Fruit fly (Drosophila melanogaster): ENCODE results near the gene CG11878.
A peak's percentile ranks its signal among the peaks of the same experiment; 100 is the strongest.

Gene CG11878

dm6 chr3R:25258628-25259240 lies 14.9 kb upstream of the CG11878 start, which contains the start of gene CG11857 (continued):
- TF ChIP-seq CG11560 (tag; IDR thresholded peaks at IDR 0.05) = peak; percentile 93
- TF ChIP-seq nerfin-1 (tag; optimal IDR thresholded peaks at IDR 0.05) = peak; percentile 95
- peak; percentile 100 for TF ChIP-seq CG16813 (GFP tag; IDR thresholded peaks at IDR 0.05; ENCODE audit: partially characterized antibody)
- peak; percentile 100 for TF ChIP-seq Xbp1 (GFP tag; optimal IDR thresholded peaks at IDR 0.05)
- peak; percentile 79 for TF ChIP-seq fd102C (GFP tag; optimal IDR thresholded peaks at IDR 0.05)
- TF ChIP-seq exex (tag; optimal IDR thresholded peaks at IDR 0.05) = peak; percentile 89
- peak; percentile 96 for TF ChIP-seq CG3281 (GFP tag; optimal IDR thresholded peaks at IDR 0.05)
- peak; percentile 97 for TF ChIP-seq PHDP (tag; optimal IDR thresholded peaks at IDR 0.05)
- TF ChIP-seq CG9932 (GFP tag; IDR thresholded peaks at IDR 0.05) = peak; percentile 100
- TF ChIP-seq HLHmδ (GFP tag; optimal IDR thresholded peaks at IDR 0.05) = peak; percentile 12
- peak; percentile 37 for TF ChIP-seq pfk (GFP tag; optimal IDR thresholded peaks at IDR 0.05)
- TF ChIP-seq CG2712 (tag; optimal IDR thresholded peaks at IDR 0.05) = peak; percentile 98
- TF ChIP-seq sim (GFP tag; IDR thresholded peaks at IDR 0.05) = peak; percentile 95
- peak; percentile 98 for TF ChIP-seq CG8290 (GFP tag; optimal IDR thresholded peaks at IDR 0.05)
- peak; percentile 90 to 97 for TF ChIP-seq CG8290 (tag; optimal IDR thresholded peaks at IDR 0.05)
- no peak for TF ChIP-seq br (optimal IDR thresholded peaks at IDR 0.05)
- peak; percentile 96 for TF ChIP-seq CG7556 (GFP tag; optimal IDR thresholded peaks at IDR 0.05)
- TF ChIP-seq CG12659 (GFP tag; optimal IDR thresholded peaks at IDR 0.05) = peak; percentile 99
- TF ChIP-seq Hey (tag; optimal IDR thresholded peaks at IDR 0.05) = peak; percentile 87
- TF ChIP-seq Dip2 (GFP tag; IDR thresholded peaks at IDR 0.05) = peak; percentile 80
- TF ChIP-seq CG14965 (GFP tag; optimal IDR thresholded peaks at IDR 0.05; ENCODE audit: borderline replicate concordance) = peak; percentile 55
- TF ChIP-seq nmo (GFP tag; optimal IDR thresholded peaks at IDR 0.05) = peak; percentile 99
- peak; percentile 100 for TF ChIP-seq Dll (GFP tag; IDR thresholded peaks at IDR 0.05; ENCODE audit: partially characterized antibody)
- TF ChIP-seq Opbp (GFP tag; IDR thresholded peaks at IDR 0.05; ENCODE audit: partially characterized antibody) = peak; percentile 99
- peak; percentile 80 for TF ChIP-seq Nf-YB (GFP tag; optimal IDR thresholded peaks at IDR 0.05)
- TF ChIP-seq CG11398 (GFP tag; optimal IDR thresholded peaks at IDR 0.05) = peak; percentile 94
- TF ChIP-seq ham (GFP tag; IDR thresholded peaks at IDR 0.05) = peak; percentile 96
- peak; percentile 97 for TF ChIP-seq CG1603 (tag; optimal IDR thresholded peaks at IDR 0.05)
- TF ChIP-seq Xrp1 (GFP tag; IDR thresholded peaks at IDR 0.05) = peak; percentile 99
- TF ChIP-seq zen (tag; optimal IDR thresholded peaks at IDR 0.05) = peak; percentile 99
- peak; percentile 76 for TF ChIP-seq CG7745 (tag; optimal IDR thresholded peaks at IDR 0.05)
- peak; percentile 98 for TF ChIP-seq cas (GFP tag; IDR thresholded peaks at IDR 0.05)
- peak; percentile 88 for TF ChIP-seq salm (tag; optimal IDR thresholded peaks at IDR 0.05)
- TF ChIP-seq odd (GFP tag; optimal IDR thresholded peaks at IDR 0.05) = peak; percentile 89
- TF ChIP-seq sqz (GFP tag; optimal IDR thresholded peaks at IDR 0.05) = no peak
- no peak for TF ChIP-seq CG8478 (optimal IDR thresholded peaks at IDR 0.05)
- TF ChIP-seq CG11723 (GFP tag; optimal IDR thresholded peaks at IDR 0.05) = peak; percentile 94
- peak; percentile 81 for TF ChIP-seq Dref (GFP tag; IDR thresholded peaks at IDR 0.05)
- TF ChIP-seq sisA (GFP tag; IDR thresholded peaks at IDR 0.05) = peak; percentile 99
- TF ChIP-seq toy (GFP tag; IDR thresholded peaks at IDR 0.05) = peak; percentile 97
- TF ChIP-seq Ravus (GFP tag; IDR thresholded peaks at IDR 0.05) = peak; percentile 95
- peak; percentile 99 for TF ChIP-seq mam (GFP tag; optimal IDR thresholded peaks at IDR 0.05)
- peak; percentile 75 for TF ChIP-seq CG4360 (GFP tag; IDR thresholded peaks at IDR 0.05)
- peak; percentile 97 for TF ChIP-seq GATAe (GFP tag; conservative IDR thresholded peaks at IDR 0.05)
- TF ChIP-seq slp2 (GFP tag; optimal IDR thresholded peaks at IDR 0.05) = peak; percentile 96
- no peak for TF ChIP-seq CG17568 (GFP tag; optimal IDR thresholded peaks at IDR 0.05)
- TF ChIP-seq Gsc (GFP tag; IDR thresholded peaks at IDR 0.05) = peak; percentile 96
- TF ChIP-seq Rx (GFP tag; IDR thresholded peaks at IDR 0.05) = peak; percentile 98
- peak; percentile 89 for TF ChIP-seq Adf1 (GFP tag; IDR thresholded peaks at IDR 0.05)
- peak; percentile 94 for TF ChIP-seq CG12236 (GFP tag; optimal IDR thresholded peaks at IDR 0.05)
- TF ChIP-seq CG3847 (GFP tag; IDR thresholded peaks at IDR 0.05) = peak; percentile 99
